Worm (Caenorhabditis elegans) whole organism, L4/young adult: Measurements from ENCODE around the gene irld-36.

Experiments
- W03F9.2 ChIP-seq: fragments of 150-350 bp; optimal IDR thresholded peaks from 2 replicates; lab custom pipeline; 2014; ENCODE audit warnings: missing biosample characterization, missing genetic modification characterization
- dao-5 ChIP-seq: sonication (generic microtip); optimal IDR thresholded peaks from 2 replicates; lab custom pipeline; 2016; ENCODE audit warnings: missing genotype, missing genetic modification characterization, moderate library complexity, missing compliant biosample characterization
- him-1 ChIP-seq: sonication (generic microtip); optimal IDR thresholded peaks from 2 replicates; lab custom pipeline; 2016; ENCODE audit warnings: missing genotype, missing genetic modification reagents, missing genetic modification characterization, missing compliant biosample characterization

- TF ChIP-seq W03F9.2 (tag; lab: Kevin White, UChicago) (no peak), dao-5 (no peak), him-1 (no peak)
Observed at ce11 chrII:1653397-1653796, 25.8 kb upstream of the irld-36 start, which contains the start of gene fbxb-15.
